Fruit fly (Drosophila melanogaster): Measurements from ENCODE around the gene Grip163.

dm6 chr3L:12002321-12003248 is 4.6 kb upstream of the Grip163 start, which contains the start of the genes Pop2 and CG6928:
- TF ChIP-seq cato (GFP tag; optimal IDR thresholded peaks at IDR 0.05; ENCODE audit: borderline replicate concordance) (peak; percentile 31), Sry-δ (GFP tag; optimal IDR thresholded peaks at IDR 0.05) (peak; percentile 89), Hmr (GFP tag; optimal IDR thresholded peaks at IDR 0.05) (peak; percentile 79), lola (GFP tag; optimal IDR thresholded peaks at IDR 0.05) (peak in 1 of 3 experiments; percentile 45), CG17829 (tag; optimal IDR thresholded peaks at IDR 0.05) (peak; percentile 58), CG13894 (tag; optimal IDR thresholded peaks at IDR 0.05) (no peak), Doc2 (GFP tag; IDR thresholded peaks at IDR 0.05) (no peak), CG11695 (GFP tag; IDR thresholded peaks at IDR 0.05) (0 out of 3 replicates have a peak, but pooled peaks have one; percentile 42)
